Worm (Caenorhabditis elegans) whole organism, mixed stage, embryonic: Measurements from ENCODE around the gene F38H4.5.

ENCODE experiments used
- M03D4.4 ChIP-seq: sonication (generic microtip); optimal IDR thresholded peaks from 2 replicates; lab custom pipeline; 2017; ENCODE audit warnings: mild to moderate bottlenecking, missing genetic modification characterization, missing compliant biosample characterization
- bed-3 ChIP-seq: fragments of 200-800 bp; sonication (Bioruptor generic); optimal IDR thresholded peaks from 3 replicates; lab custom pipeline; 2018; ENCODE audit warnings: mild to moderate bottlenecking, missing genetic modification characterization, moderate library complexity, missing compliant biosample characterization
- blmp-1 ChIP-seq: fragments of 150-350 bp; optimal IDR thresholded peaks from 2 replicates; lab custom pipeline; 2014; ENCODE audit warnings: missing biosample characterization, missing genetic modification characterization
- ceh-39 ChIP-seq: fragments of 150-350 bp; optimal IDR thresholded peaks from 2 replicates; lab custom pipeline; 2014; ENCODE audit warnings: missing biosample characterization, missing genetic modification characterization
- ceh-43 ChIP-seq: fragments of 200-800 bp; sonication (Bioruptor generic); optimal IDR thresholded peaks from 2 replicates; lab custom pipeline; 2018; ENCODE audit warnings: mild to moderate bottlenecking, missing genetic modification characterization, moderate library complexity, missing compliant biosample characterization
- ceh-83 ChIP-seq: fragments of 200-800 bp; sonication (Bioruptor generic); optimal IDR thresholded peaks from 2 replicates; lab custom pipeline; 2018; ENCODE audit warnings: mild to moderate bottlenecking, missing genetic modification characterization, missing compliant biosample characterization
- ces-1 ChIP-seq: fragments of 150-350 bp; optimal IDR thresholded peaks from 2 replicates; lab custom pipeline; 2014; ENCODE audit warnings: missing biosample characterization, missing genetic modification reagents, missing genetic modification characterization
- cnd-1 ChIP-seq: fragments of 200-800 bp; sonication (Bioruptor generic); optimal IDR thresholded peaks from 2 replicates; lab custom pipeline; 2018; ENCODE audit warnings: mild to moderate bottlenecking, missing genetic modification characterization, missing compliant biosample characterization
- drap-1 ChIP-seq: fragments of 200-800 bp; sonication (Bioruptor generic); optimal IDR thresholded peaks from 3 replicates; lab custom pipeline; 2018; ENCODE audit warnings: mild to moderate bottlenecking, missing genetic modification characterization, missing compliant biosample characterization
- elt-1 ChIP-seq: sonication (generic microtip); optimal IDR thresholded peaks from 2 replicates; lab custom pipeline; 2017; ENCODE audit warnings: missing genetic modification characterization, mild to moderate bottlenecking, missing compliant biosample characterization, antibody characterized with exemption, moderate library complexity, borderline replicate concordance; ENCODE audit not compliant: insufficient read depth
- elt-3 ChIP-seq: fragments of 150-350 bp; optimal IDR thresholded peaks from 2 replicates; lab custom pipeline; 2014; ENCODE audit warnings: missing biosample characterization, missing genetic modification characterization
- flh-1 ChIP-seq: fragments of 200-800 bp; sonication (Bioruptor generic); optimal IDR thresholded peaks from 2 replicates; lab custom pipeline; 2018; ENCODE audit warnings: mild to moderate bottlenecking, missing genetic modification characterization, moderate library complexity, missing compliant biosample characterization
- ham-2 ChIP-seq: fragments of 200-800 bp; sonication (Bioruptor generic); optimal IDR thresholded peaks from 2 replicates; lab custom pipeline; 2018; ENCODE audit warnings: mild to moderate bottlenecking, missing genetic modification characterization, missing compliant biosample characterization
- hlh-1 ChIP-seq: fragments of 150-350 bp; optimal IDR thresholded peaks from 2 replicates; lab custom pipeline; 2014; ENCODE audit warnings: missing biosample characterization, missing genetic modification reagents, missing genetic modification characterization
- lin-13 ChIP-seq: fragments of 150-350 bp; optimal IDR thresholded peaks from 2 replicates; lab custom pipeline; 2014; ENCODE audit warnings: missing biosample characterization, missing genetic modification characterization
- lin-32 ChIP-seq: fragments of 200-800 bp; sonication (Bioruptor generic); optimal IDR thresholded peaks from 2 replicates; lab custom pipeline; 2018; ENCODE audit warnings: mild to moderate bottlenecking, missing genetic modification characterization, missing compliant biosample characterization
- lsy-2 ChIP-seq: fragments of 150-350 bp; optimal IDR thresholded peaks from 2 replicates; lab custom pipeline; 2014; ENCODE audit warnings: missing biosample characterization, missing genetic modification characterization
- mab-5 ChIP-seq: fragments of 150-350 bp; optimal IDR thresholded peaks from 2 replicates; lab custom pipeline; 2014; ENCODE audit warnings: missing biosample characterization, missing genetic modification characterization
- mep-1 ChIP-seq: fragments of 150-350 bp; optimal IDR thresholded peaks from 2 replicates; lab custom pipeline; 2017; ENCODE audit warnings: missing biosample characterization, missing genetic modification reagents, missing genetic modification characterization, inconsistent platforms
- mls-2 ChIP-seq: sonication (generic microtip); optimal IDR thresholded peaks from 2 replicates; lab custom pipeline; 2016; ENCODE audit warnings: mild to moderate bottlenecking, missing genetic modification characterization, moderate library complexity, missing compliant biosample characterization
- nhr-12 ChIP-seq: fragments of 150-350 bp; optimal IDR thresholded peaks from 2 replicates; lab custom pipeline; 2014; ENCODE audit warnings: missing biosample characterization, missing genetic modification characterization
- nhr-2 ChIP-seq: fragments of 150-350 bp; optimal IDR thresholded peaks from 2 replicates; lab custom pipeline; 2014; ENCODE audit warnings: missing biosample characterization, missing genetic modification characterization
- nhr-237 ChIP-seq: fragments of 150-350 bp; optimal IDR thresholded peaks from 2 replicates; lab custom pipeline; 2014; ENCODE audit warnings: missing biosample characterization, missing genetic modification characterization
- nhr-28 ChIP-seq: fragments of 150-350 bp; optimal IDR thresholded peaks from 2 replicates; lab custom pipeline; 2014; ENCODE audit warnings: missing biosample characterization, missing genetic modification characterization
- nhr-76 ChIP-seq: sonication (generic microtip); optimal IDR thresholded peaks from 2 replicates; lab custom pipeline; 2017; ENCODE audit warnings: missing biosample characterization, missing genetic modification characterization
- pha-4 ChIP-seq: fragments of 150-350 bp; optimal IDR thresholded peaks from 2 replicates; lab custom pipeline; 2018; ENCODE audit warnings: missing biosample characterization, missing genetic modification reagents, missing genetic modification characterization
- sem-2 ChIP-seq: fragments of 200-800 bp; sonication (Bioruptor generic); optimal IDR thresholded peaks from 2 replicates; lab custom pipeline; 2018; ENCODE audit warnings: mild to moderate bottlenecking, missing genetic modification characterization, missing compliant biosample characterization
- snpc-4 ChIP-seq: fragments of 150-350 bp; optimal IDR thresholded peaks from 2 replicates; lab custom pipeline; 2014; ENCODE audit warnings: missing biosample characterization, missing genetic modification characterization
- sptf-1 ChIP-seq: sonication (generic microtip); optimal IDR thresholded peaks from 2 replicates; lab custom pipeline; 2017; ENCODE audit warnings: mild to moderate bottlenecking, missing genetic modification characterization, moderate library complexity, missing compliant biosample characterization
- tbx-8 ChIP-seq: fragments of 200-800 bp; sonication (Bioruptor generic); optimal IDR thresholded peaks from 2 replicates; lab custom pipeline; 2018; ENCODE audit warnings: mild to moderate bottlenecking, missing genetic modification characterization, moderate library complexity, missing compliant biosample characterization
- unc-120 ChIP-seq: sonication (generic microtip); optimal IDR thresholded peaks from 2 replicates; lab custom pipeline; 2017; ENCODE audit warnings: missing genetic modification characterization, missing compliant biosample characterization; ENCODE audit not compliant: poor library complexity, severe bottlenecking
- unc-39 ChIP-seq: fragments of 150-350 bp; optimal IDR thresholded peaks from 2 replicates; lab custom pipeline; 2014; ENCODE audit warnings: missing biosample characterization, missing genetic modification characterization
- unc-62 ChIP-seq: fragments of 150-350 bp; optimal IDR thresholded peaks from 2 replicates; lab custom pipeline; 2014; ENCODE audit warnings: missing biosample characterization, missing genetic modification reagents, missing genetic modification characterization
- zip-8 ChIP-seq: fragments of 150-350 bp; optimal IDR thresholded peaks from 2 replicates; lab custom pipeline; 2014; ENCODE audit warnings: missing biosample characterization, missing genetic modification characterization
- ztf-11 ChIP-seq: fragments of 150-350 bp; optimal IDR thresholded peaks from 2 replicates; lab custom pipeline; 2014; ENCODE audit warnings: missing biosample characterization, missing genetic modification characterization

Gene F38H4.5

DNA sequence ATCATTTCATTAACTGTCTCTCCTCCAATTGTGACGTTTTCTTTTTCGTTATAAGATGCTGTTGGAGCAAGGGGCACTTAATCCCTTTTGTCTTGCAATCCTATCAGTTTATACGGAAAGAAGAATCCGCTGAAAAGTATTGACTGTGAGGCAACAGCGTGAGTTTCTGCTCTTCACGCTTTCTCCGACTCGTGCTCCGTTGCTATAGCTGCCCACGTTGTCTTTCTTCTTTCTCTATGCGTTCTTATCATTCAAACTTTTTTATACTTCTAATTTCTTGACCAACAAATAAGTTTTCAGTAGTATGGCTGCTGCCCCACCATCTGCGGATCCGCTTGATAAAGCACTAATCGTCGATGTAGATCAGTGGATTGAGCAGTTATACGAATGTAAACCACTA lies 6.2 kb downstream of the F38H4.5 start, which contains the start of gene let-92:
Gene let-92 (plus strand): TSS at position 301 of the 400 bp plus-strand sequence.
- TF ChIP-seq blmp-1: no peak
- no peak for TF ChIP-seq lsy-2 (tag; lab: Kevin White, UChicago)
- no peak for TF ChIP-seq cnd-1 (tag; lab: Kevin White, UChicago)
- TF ChIP-seq zip-8: no peak
- no peak for TF ChIP-seq sptf-1 (tag; lab: Kevin White, UChicago)
- no peak for TF ChIP-seq elt-3 (tag; lab: Kevin White, UChicago)
- no peak for TF ChIP-seq unc-39 (tag; lab: Kevin White, UChicago)
- no peak for TF ChIP-seq mab-5
- TF ChIP-seq ceh-83 (GFP tag; lab: Kevin White, UChicago): no peak
- TF ChIP-seq ces-1 (GFP tag; lab: Kevin White, UChicago): no peak
- TF ChIP-seq ham-2 (GFP tag; lab: Kevin White, UChicago): no peak
- TF ChIP-seq, all 35 proteins: peak for 0

DNA sequence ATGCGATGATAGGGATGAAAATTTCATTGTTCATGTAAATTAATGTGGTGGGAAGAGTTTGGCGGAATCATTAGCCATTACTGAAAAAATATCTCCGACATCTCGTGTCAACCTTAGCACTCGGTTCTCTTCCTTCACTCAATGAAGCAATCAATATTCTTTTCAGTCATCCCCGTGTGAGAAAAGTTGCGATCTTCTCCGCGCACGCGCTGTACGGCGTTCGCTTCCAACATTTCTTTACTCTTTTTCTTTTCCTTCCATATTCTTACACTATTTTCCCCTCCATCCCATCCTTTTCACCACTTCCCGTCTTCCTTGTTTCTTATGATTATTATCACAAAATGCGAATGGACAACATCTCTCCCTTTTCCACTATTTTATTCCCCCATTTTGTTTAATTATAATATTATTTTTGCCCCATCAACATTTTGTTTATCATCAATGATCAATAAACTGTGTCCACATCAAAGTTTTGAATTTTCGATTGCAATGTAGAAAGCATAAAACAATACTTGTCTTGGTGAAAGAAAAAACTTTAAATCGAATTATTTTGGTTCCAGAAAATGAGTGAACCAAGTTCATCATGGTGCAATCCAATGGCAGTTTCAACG lies 8.1 kb downstream of the F38H4.5 start, which contains the start of gene mob-1:
Gene mob-1 (plus strand): TSS at position 561 of the 611 bp plus-strand sequence.
- peak; percentile 20 for TF ChIP-seq elt-1
- TF ChIP-seq unc-62 (GFP tag; lab: Kevin White, UChicago): no peak

DNA sequence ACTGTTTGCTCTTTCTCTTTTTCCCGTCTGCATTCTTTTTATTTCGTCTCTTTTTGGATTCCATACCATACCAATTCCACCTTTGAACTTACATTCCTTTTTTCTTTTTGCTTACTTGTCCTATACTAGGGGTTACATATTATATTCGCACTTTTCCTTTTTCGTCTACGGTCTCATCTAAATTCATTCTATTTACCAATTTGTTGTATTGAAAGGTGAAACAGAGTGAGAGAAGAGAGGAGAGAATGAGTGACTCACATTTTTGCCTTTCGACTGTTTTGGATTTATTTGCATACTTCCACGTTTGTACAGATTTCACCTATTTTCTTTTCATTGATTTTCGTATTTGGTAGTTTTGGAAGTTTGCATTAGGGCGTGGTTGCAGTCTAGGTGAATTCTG lies 11.4 kb downstream of the F38H4.5 start:
- TF ChIP-seq flh-1 (GFP tag; lab: Kevin White, UChicago) (no peak), elt-1 (no peak), nhr-12 (tag; lab: Kevin White, UChicago) (no peak), mep-1 (tag; lab: Kevin White, UChicago) (no peak)

DNA sequence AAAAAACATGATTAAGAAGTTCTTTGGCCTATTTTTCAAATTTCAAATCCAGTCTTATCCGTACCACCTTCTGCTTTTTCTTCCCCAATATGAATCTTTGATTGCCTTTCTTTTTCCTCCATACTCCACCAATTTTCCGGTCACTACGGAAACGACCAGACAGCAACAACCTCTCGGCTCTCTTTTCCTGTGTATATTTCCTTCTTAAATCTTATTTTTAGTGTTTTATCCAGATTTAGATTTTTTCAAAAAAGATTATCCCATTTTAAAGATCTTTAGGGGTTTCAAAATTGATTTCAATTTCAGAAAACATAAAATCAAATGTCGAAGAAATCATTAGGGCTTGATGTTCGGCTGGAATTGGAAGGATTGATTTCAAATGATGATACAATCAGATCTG lies 12.2 kb downstream of the F38H4.5 start, which contains the start of gene trpa-1:
Gene trpa-1 (plus strand): TSS at position 301 of the 400 bp plus-strand sequence.
- no peak for TF ChIP-seq snpc-4 (tag; lab: Kevin White, UChicago)
- TF ChIP-seq unc-39 (tag; lab: Kevin White, UChicago): no peak

DNA sequence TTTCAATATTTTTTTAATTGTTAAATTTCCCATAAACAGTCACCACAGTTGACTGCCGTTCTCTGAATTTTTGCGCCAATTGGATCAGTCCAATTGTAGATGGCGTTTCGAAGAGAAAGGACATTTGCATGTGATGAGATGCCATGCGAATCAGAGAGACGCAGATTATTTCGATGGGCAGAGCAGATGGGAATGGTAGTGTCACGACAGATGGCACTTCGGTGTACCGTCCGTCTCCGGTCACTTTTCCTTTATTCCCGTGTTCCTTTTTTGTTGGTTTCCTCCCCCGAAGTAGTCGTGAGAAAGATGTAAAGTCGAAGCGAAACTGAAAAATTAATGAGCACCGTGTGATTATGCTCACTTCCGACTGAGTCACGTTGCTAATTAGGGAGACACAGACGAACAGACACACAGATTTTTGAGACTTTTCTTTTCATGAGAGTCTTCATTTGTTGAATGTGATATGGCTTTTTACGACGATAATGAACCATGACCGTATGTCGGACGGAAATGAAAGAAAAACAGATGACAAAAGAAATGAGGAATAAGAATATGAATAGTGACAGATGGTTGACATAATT lies 15.8 kb downstream of the F38H4.5 start:
- TF ChIP-seq M03D4.4 (tag; lab: Kevin White, UChicago) (no peak), sem-2 (GFP tag; lab: Kevin White, UChicago) (no peak), nhr-2 (tag; lab: Kevin White, UChicago) (peak; percentile 95), unc-120 (tag; lab: Kevin White, UChicago) (no peak), cnd-1 (tag; lab: Kevin White, UChicago) (peak; percentile 92), flh-1 (GFP tag; lab: Kevin White, UChicago) (no peak), mep-1 (tag; lab: Kevin White, UChicago) (peak; percentile 12), zip-8 (no peak), ceh-39 (no peak), drap-1 (GFP tag; lab: Kevin White, UChicago) (no peak), lsy-2 (tag; lab: Kevin White, UChicago) (no peak), ceh-43 (GFP tag; lab: Kevin White, UChicago) (no peak), nhr-76 (tag; lab: Kevin White, UChicago) (no peak), mab-5 (no peak), hlh-1 (tag; lab: Kevin White, UChicago) (no peak), elt-3 (tag; lab: Kevin White, UChicago) (no peak), unc-39 (tag; lab: Kevin White, UChicago) (no peak), tbx-8 (GFP tag; lab: Kevin White, UChicago) (no peak), bed-3 (no peak), sptf-1 (tag; lab: Kevin White, UChicago) (peak; percentile 29), nhr-28 (tag; lab: Kevin White, UChicago) (no peak), ceh-83 (GFP tag; lab: Kevin White, UChicago) (no peak), unc-62 (GFP tag; lab: Kevin White, UChicago) (no peak), lin-13 (tag; lab: Kevin White, UChicago) (no peak), blmp-1 (no peak), elt-1 (no peak), lin-32 (GFP tag; lab: Kevin White, UChicago) (peak; percentile 96), ztf-11 (tag; lab: Kevin White, UChicago) (no peak), ham-2 (GFP tag; lab: Kevin White, UChicago) (no peak), snpc-4 (tag; lab: Kevin White, UChicago) (no peak), pha-4 (tag; lab: Kevin White, UChicago) (no peak), nhr-237 (no peak), ces-1 (GFP tag; lab: Kevin White, UChicago) (peak; percentile 49), mls-2 (peak; percentile 7), nhr-12 (tag; lab: Kevin White, UChicago) (no peak)
